Fruit fly (Drosophila melanogaster): ENCODE results near the gene nebu.

nebu gene

dm6 chr3L:12843056-12843799 is at the start of gene nebu (continued):
- no peak for TF ChIP-seq nerfin-2 (GFP tag; IDR thresholded peaks at IDR 0.05; ENCODE audit: partially characterized antibody)
- TF ChIP-seq CG4328 (GFP tag; optimal IDR thresholded peaks at IDR 0.05): peak; percentile 84
- peak; percentile 97; the same call in 1 of the 2 replicates for TF ChIP-seq al (GFP tag; IDR thresholded peaks at IDR 0.05)
- TF ChIP-seq dm (GFP tag; optimal IDR thresholded peaks at IDR 0.05): peak; percentile 88
- TF ChIP-seq CG31224 (GFP tag; IDR thresholded peaks at IDR 0.05): peak; percentile 95
- peak; percentile 88 for TF ChIP-seq mirr (GFP tag; optimal IDR thresholded peaks at IDR 0.05)
- TF ChIP-seq CG1832 (GFP tag; optimal IDR thresholded peaks at IDR 0.05): no peak
- no peak for TF ChIP-seq Kr (GFP tag; optimal IDR thresholded peaks at IDR 0.05)
- peak; percentile 81 for TF ChIP-seq trh (GFP tag; optimal IDR thresholded peaks at IDR 0.05)
- peak; percentile 62 for TF ChIP-seq CG4707 (GFP tag; optimal IDR thresholded peaks at IDR 0.05)
- TF ChIP-seq CG3281 (GFP tag; optimal IDR thresholded peaks at IDR 0.05): peak; percentile 98
- TF ChIP-seq sqz (GFP tag; optimal IDR thresholded peaks at IDR 0.05): peak; percentile 72
- TF ChIP-seq Fer2 (tag; optimal IDR thresholded peaks at IDR 0.05): peak; percentile 92
- TF ChIP-seq HLH4C (GFP tag; IDR thresholded peaks at IDR 0.05; ENCODE audit: partially characterized antibody): no peak
- TF ChIP-seq CG6683 (GFP tag; optimal IDR thresholded peaks at IDR 0.05): peak; percentile 95
- peak; percentile 93 for TF ChIP-seq shn (GFP tag; optimal IDR thresholded peaks at IDR 0.05)
- peak; percentile 99 for TF ChIP-seq lab (GFP tag; optimal IDR thresholded peaks at IDR 0.05)
- TF ChIP-seq CG10462 (GFP tag; optimal IDR thresholded peaks at IDR 0.05): peak; percentile 89
- peak; percentile 95 for TF ChIP-seq ttk (GFP tag; IDR thresholded peaks at IDR 0.05)
- peak; percentile 95 for TF ChIP-seq NK7.1 (GFP tag; optimal IDR thresholded peaks at IDR 0.05)
- TF ChIP-seq fd3F (GFP tag; optimal IDR thresholded peaks at IDR 0.05): peak; percentile 96
- peak; percentile 94 for TF ChIP-seq klu (GFP tag; IDR thresholded peaks at IDR 0.05)
- TF ChIP-seq NC2α (GFP tag; optimal IDR thresholded peaks at IDR 0.05): peak; percentile 91
- TF ChIP-seq nom (GFP tag; optimal IDR thresholded peaks at IDR 0.05): peak; percentile 92
- no peak for TF ChIP-seq CG6272 (GFP tag; IDR thresholded peaks at IDR 0.05)
- TF ChIP-seq insv (GFP tag; optimal IDR thresholded peaks at IDR 0.05): peak in 1 of 2 experiments; percentile 71
- peak; percentile 94 for TF ChIP-seq repo (GFP tag; optimal IDR thresholded peaks at IDR 0.05)
- peak; percentile 97 for TF ChIP-seq HmgD (GFP tag; optimal IDR thresholded peaks at IDR 0.05)
- TF ChIP-seq CG9609 (GFP tag; optimal IDR thresholded peaks at IDR 0.05): peak; percentile 97
- TF ChIP-seq gce (GFP tag; IDR thresholded peaks at IDR 0.05): peak; percentile 92; the same call in 2 of the 3 replicates
- TF ChIP-seq cad (GFP tag; optimal IDR thresholded peaks at IDR 0.05): no peak
- TF ChIP-seq da (GFP tag; optimal IDR thresholded peaks at IDR 0.05): peak; percentile 90
- no peak for TF ChIP-seq prd (optimal IDR thresholded peaks at IDR 0.05)
- peak; percentile 97 for TF ChIP-seq prd (GFP tag; IDR thresholded peaks at IDR 0.05)
- no peak for TF ChIP-seq fru (optimal IDR thresholded peaks at IDR 0.05)
- peak; percentile 97 for TF ChIP-seq CG15269 (tag; optimal IDR thresholded peaks at IDR 0.05)
- peak; percentile 96 for TF ChIP-seq CG3847 (GFP tag; IDR thresholded peaks at IDR 0.05)
- TF ChIP-seq esg (GFP tag; conservative IDR thresholded peaks at IDR 0.05): peak; percentile 95
- TF ChIP-seq grau (tag; optimal IDR thresholded peaks at IDR 0.05): peak; percentile 96
- peak; percentile 96 for TF ChIP-seq Ada2b (GFP tag; IDR thresholded peaks at IDR 0.05)
- peak; percentile 78 for TF ChIP-seq CG7928 (GFP tag; optimal IDR thresholded peaks at IDR 0.05)
- TF ChIP-seq ro (GFP tag; IDR thresholded peaks at IDR 0.05): peak; percentile 84; the same call in 1 of the 2 replicates
- peak; percentile 88 for TF ChIP-seq D19A (tag; optimal IDR thresholded peaks at IDR 0.05)
- TF ChIP-seq vfl (GFP tag; optimal IDR thresholded peaks at IDR 0.05): peak; percentile 95
- peak; percentile 62 for TF ChIP-seq ac (GFP tag; optimal IDR thresholded peaks at IDR 0.05)
- TF ChIP-seq CG12104 (GFP tag; optimal IDR thresholded peaks at IDR 0.05): peak; percentile 93
- TF ChIP-seq mam (GFP tag; optimal IDR thresholded peaks at IDR 0.05): peak; percentile 98
- peak; percentile 69; the same call in 1 of the 2 replicates for TF ChIP-seq Dip2 (GFP tag; IDR thresholded peaks at IDR 0.05)
- TF ChIP-seq CG8359 (GFP tag; optimal IDR thresholded peaks at IDR 0.05; ENCODE audit: borderline replicate concordance): peak; percentile 63
- TF ChIP-seq CG10959 (GFP tag; IDR thresholded peaks at IDR 0.05): peak; percentile 84
